Worm (Caenorhabditis elegans) whole organism, late embryonic: ENCODE results near the gene lsm-5.

Experiments
- F13H6.1 ChIP-seq: sonication (generic microtip); optimal IDR thresholded peaks from 2 replicates; lab custom pipeline; 2016; ENCODE audit warnings: missing genetic modification characterization, missing compliant biosample characterization
- K09A11.1 ChIP-seq: sonication (generic microtip); optimal IDR thresholded peaks from 2 replicates; lab custom pipeline; 2017; ENCODE audit warnings: antibody characterized with exemption, mild to moderate bottlenecking, missing genetic modification characterization, missing compliant biosample characterization; ENCODE audit not compliant: insufficient read depth
- T23F11.4 ChIP-seq: fragments of 200-800 bp; sonication (Bioruptor generic); optimal IDR thresholded peaks from 2 replicates; lab custom pipeline; 2018; ENCODE audit warnings: mild to moderate bottlenecking, missing genetic modification characterization, missing compliant biosample characterization
- ceh-2 ChIP-seq: sonication (generic microtip); optimal IDR thresholded peaks from 2 replicates; lab custom pipeline; 2016; ENCODE audit warnings: missing genotype, missing genetic modification characterization, missing compliant biosample characterization
- ceh-22 ChIP-seq: sonication (generic microtip); optimal IDR thresholded peaks from 2 replicates; lab custom pipeline; 2017; ENCODE audit warnings: missing biosample characterization, missing genetic modification characterization
- ceh-9 ChIP-seq: sonication (generic microtip); optimal IDR thresholded peaks from 2 replicates; lab custom pipeline; 2016; ENCODE audit warnings: mild to moderate bottlenecking, missing genetic modification characterization, inconsistent platforms, missing compliant biosample characterization
- dmd-4 ChIP-seq: sonication (generic microtip); optimal IDR thresholded peaks from 2 replicates; lab custom pipeline; 2016; ENCODE audit warnings: borderline replicate concordance, missing genetic modification characterization, missing compliant biosample characterization
- dve-1 ChIP-seq: sonication (generic microtip); optimal IDR thresholded peaks from 2 replicates; lab custom pipeline; 2017; ENCODE audit warnings: antibody characterized with exemption, mild to moderate bottlenecking, missing genetic modification characterization, missing compliant biosample characterization
- ets-4 ChIP-seq: sonication (generic microtip); optimal IDR thresholded peaks from 2 replicates; lab custom pipeline; 2016; ENCODE audit warnings: missing genetic modification characterization, missing compliant biosample characterization
- eyg-1 ChIP-seq: sonication (generic microtip); optimal IDR thresholded peaks from 2 replicates; lab custom pipeline; 2016; ENCODE audit warnings: missing genotype, missing genetic modification characterization, missing compliant biosample characterization
- fax-1 ChIP-seq: sonication (generic microtip); optimal IDR thresholded peaks from 2 replicates; lab custom pipeline; 2016; ENCODE audit warnings: missing genotype, missing genetic modification characterization, missing compliant biosample characterization
- fkh-6 ChIP-seq: sonication (generic microtip); optimal IDR thresholded peaks from 2 replicates; lab custom pipeline; 2016; ENCODE audit warnings: missing genetic modification characterization, missing compliant biosample characterization
- lim-6 ChIP-seq: sonication (generic microtip); optimal IDR thresholded peaks from 2 replicates; lab custom pipeline; 2016; ENCODE audit warnings: missing genetic modification characterization, missing compliant biosample characterization
- madf-2 ChIP-seq: sonication (generic microtip); optimal IDR thresholded peaks from 2 replicates; lab custom pipeline; 2017; ENCODE audit warnings: missing genetic modification characterization, missing compliant biosample characterization
- nhr-232 ChIP-seq: sonication (generic microtip); optimal IDR thresholded peaks from 2 replicates; lab custom pipeline; 2016; ENCODE audit warnings: missing genetic modification characterization, missing compliant biosample characterization
- pha-4 ChIP-seq: fragments of 150-350 bp; optimal IDR thresholded peaks from 2 replicates; lab custom pipeline; 2018; ENCODE audit warnings: missing biosample characterization, missing genetic modification reagents, missing genetic modification characterization
- tbx-2 ChIP-seq: sonication (generic microtip); optimal IDR thresholded peaks from 2 replicates; lab custom pipeline; 2016; ENCODE audit warnings: missing genetic modification characterization, missing compliant biosample characterization
- unc-86 ChIP-seq: sonication (generic microtip); optimal IDR thresholded peaks from 2 replicates; lab custom pipeline; 2016; ENCODE audit warnings: missing genetic modification characterization, missing compliant biosample characterization
- zip-5 ChIP-seq: sonication (generic microtip); optimal IDR thresholded peaks from 2 replicates; lab custom pipeline; 2016; ENCODE audit warnings: missing genetic modification characterization, missing compliant biosample characterization

The lsm-5 gene

DNA sequence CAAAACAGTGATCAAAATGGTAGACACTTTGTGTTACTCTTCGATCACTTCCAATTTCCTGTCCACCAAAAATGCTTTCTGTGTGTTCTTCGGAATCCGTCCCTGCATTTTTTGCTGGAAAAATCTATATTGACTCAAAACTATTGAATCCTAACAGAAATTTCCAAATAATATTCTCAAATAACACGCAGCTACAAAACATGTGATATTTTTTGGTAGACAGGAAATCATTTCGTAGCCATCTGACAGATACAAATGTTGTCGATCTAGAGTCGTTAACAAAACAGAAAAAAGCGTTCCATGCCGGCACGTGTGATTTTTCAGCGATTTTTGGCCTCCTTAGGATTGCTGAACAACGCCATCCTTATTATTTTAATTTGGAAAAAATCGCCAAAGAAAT lies 42.7 kb downstream of the lsm-5 start, which contains the start of gene str-263:
Gene str-263, plus strand, starts transcription at position 301 of the 400 bp plus-strand sequence.
- TF ChIP-seq madf-2 (tag; lab: Kevin White, UChicago) (no peak), tbx-2 (tag; lab: Kevin White, UChicago) (no peak), dmd-4 (no peak), eyg-1 (tag; lab: Kevin White, UChicago) (no peak), unc-86 (no peak), pha-4 (tag; lab: Kevin White, UChicago) (no peak), fkh-6 (tag; lab: Kevin White, UChicago) (no peak), zip-5 (no peak), ets-4 (no peak), K09A11.1 (tag; lab: Kevin White, UChicago) (no peak), ceh-9 (tag; lab: Kevin White, UChicago) (no peak), nhr-232 (tag; lab: Kevin White, UChicago) (no peak), T23F11.4 (GFP tag; lab: Kevin White, UChicago) (no peak), fax-1 (tag; lab: Kevin White, UChicago) (no peak), F13H6.1 (no peak), lim-6 (tag; lab: Kevin White, UChicago) (no peak)

DNA sequence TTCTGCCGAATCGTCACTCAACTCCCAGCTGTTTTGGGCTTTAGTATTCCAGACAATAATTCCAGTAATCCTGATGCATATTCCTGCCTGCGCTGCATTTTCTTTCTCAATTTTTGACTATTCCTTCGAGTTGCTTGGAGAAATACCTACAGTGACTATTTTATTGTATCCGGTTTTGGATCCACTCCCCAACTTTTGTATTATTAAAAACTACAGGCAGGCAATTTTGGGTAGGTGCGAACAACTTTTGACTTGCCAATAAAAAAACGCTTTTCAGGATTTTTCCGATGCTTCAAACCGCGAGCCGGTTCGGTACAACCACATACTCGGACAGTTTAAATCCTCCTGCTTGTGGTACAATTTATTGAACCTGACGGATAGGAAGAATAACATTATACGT lies 44.4 kb downstream of the lsm-5 start:
- TF ChIP-seq T23F11.4 (GFP tag; lab: Kevin White, UChicago) = no peak
- TF ChIP-seq dve-1 (tag; lab: Kevin White, UChicago) = no peak
- no peak for TF ChIP-seq ceh-22 (tag; lab: Kevin White, UChicago)
- TF ChIP-seq ceh-2 (tag; lab: Kevin White, UChicago) = no peak
